Worm (Caenorhabditis elegans) whole organism, mixed stage, embryonic: ENCODE results near the gene fbxb-74.

ENCODE experiments used
- elt-1 ChIP-seq: sonication (generic microtip); optimal IDR thresholded peaks from 2 replicates; lab custom pipeline; 2017; ENCODE audit warnings: missing genetic modification characterization, mild to moderate bottlenecking, missing compliant biosample characterization, antibody characterized with exemption, moderate library complexity, borderline replicate concordance; ENCODE audit not compliant: insufficient read depth
- elt-3 ChIP-seq: fragments of 150-350 bp; optimal IDR thresholded peaks from 2 replicates; lab custom pipeline; 2014; ENCODE audit warnings: missing biosample characterization, missing genetic modification characterization
- mep-1 ChIP-seq: fragments of 150-350 bp; optimal IDR thresholded peaks from 2 replicates; lab custom pipeline; 2017; ENCODE audit warnings: missing biosample characterization, missing genetic modification reagents, missing genetic modification characterization, inconsistent platforms
- nhr-12 ChIP-seq: fragments of 150-350 bp; optimal IDR thresholded peaks from 2 replicates; lab custom pipeline; 2014; ENCODE audit warnings: missing biosample characterization, missing genetic modification characterization
- nhr-28 ChIP-seq: fragments of 150-350 bp; optimal IDR thresholded peaks from 2 replicates; lab custom pipeline; 2014; ENCODE audit warnings: missing biosample characterization, missing genetic modification characterization
- pha-4 ChIP-seq: fragments of 150-350 bp; optimal IDR thresholded peaks from 2 replicates; lab custom pipeline; 2018; ENCODE audit warnings: missing biosample characterization, missing genetic modification reagents, missing genetic modification characterization
- unc-120 ChIP-seq: sonication (generic microtip); optimal IDR thresholded peaks from 2 replicates; lab custom pipeline; 2017; ENCODE audit warnings: missing genetic modification characterization, missing compliant biosample characterization; ENCODE audit not compliant: poor library complexity, severe bottlenecking
- unc-62 ChIP-seq: fragments of 150-350 bp; optimal IDR thresholded peaks from 2 replicates; lab custom pipeline; 2014; ENCODE audit warnings: missing biosample characterization, missing genetic modification reagents, missing genetic modification characterization
- ztf-11 ChIP-seq: fragments of 150-350 bp; optimal IDR thresholded peaks from 2 replicates; lab custom pipeline; 2014; ENCODE audit warnings: missing biosample characterization, missing genetic modification characterization

- TF ChIP-seq elt-3 (tag; lab: Kevin White, UChicago) (no peak), unc-120 (tag; lab: Kevin White, UChicago) (no peak), unc-62 (no peak), nhr-28 (tag; lab: Kevin White, UChicago) (no peak), pha-4 (tag; lab: Kevin White, UChicago) (no peak), mep-1 (tag; lab: Kevin White, UChicago) (no peak), nhr-12 (no peak), ztf-11 (no peak), elt-1 (no peak)
These were observed 9.2 kb downstream of the fbxb-74 start, which contains the start of the genes str-185 and R08C7.5 for ce11 chrIV:4429901-4430300.
